Fruit fly (Drosophila melanogaster) whole organism, embryonic: ENCODE data around the gene Fcp3C.
A peak's percentile ranks its signal among the peaks of the same experiment; 100 is the strongest.

ENCODE experiments used
- Bdp1 ChIP-seq: fragments of 200-800 bp; sonication (Bioruptor generic); optimal IDR thresholded peaks from 3 replicates; lab custom pipeline; 2016; ENCODE audit warnings: missing biosample characterization, missing genetic modification characterization
- CG10267 ChIP-seq: fragments of 200-800 bp; sonication (Bioruptor generic); optimal IDR thresholded peaks from 2 replicates; lab custom pipeline; 2018; ENCODE audit warnings: missing biosample characterization, mild to moderate bottlenecking, missing genetic modification characterization, moderate library complexity
- CG10462 ChIP-seq: fragments of 200-800 bp; sonication (Bioruptor generic); optimal IDR thresholded peaks from 2 replicates; lab custom pipeline; 2016; ENCODE audit warnings: missing biosample characterization, missing genetic modification characterization
- CG11504 ChIP-seq: fragments of 200-800 bp; sonication (Bioruptor generic); optimal IDR thresholded peaks from 3 replicates; lab custom pipeline; 2019; ENCODE audit warnings: missing biosample characterization, mild to moderate bottlenecking, missing genetic modification characterization, moderate library complexity
- CG11696 ChIP-seq: fragments of 200-800 bp; sonication (Bioruptor generic); IDR thresholded peaks from 2 replicates; pipeline ENCODE4 v1.3.6; 2022; ENCODE audit warnings: missing biosample characterization, missing genetic modification characterization
- CG11723 ChIP-seq: fragments of 200-800 bp; sonication (Bioruptor generic); optimal IDR thresholded peaks from 2 replicates; lab custom pipeline; 2017; ENCODE audit warnings: missing biosample characterization, mild to moderate bottlenecking, missing genetic modification characterization
- CG12219 ChIP-seq: fragments of 200-800 bp; sonication (Bioruptor generic); optimal IDR thresholded peaks from 3 replicates; lab custom pipeline; 2018; ENCODE audit warnings: missing biosample characterization, mild to moderate bottlenecking, missing genetic modification characterization
- CG15601 ChIP-seq: fragments of 200-800 bp; sonication (Bioruptor generic); optimal IDR thresholded peaks from 3 replicates; lab custom pipeline; 2019; ENCODE audit warnings: missing biosample characterization, mild to moderate bottlenecking, missing genetic modification characterization, moderate library complexity
- CG16779 ChIP-seq: fragments of 200-800 bp; sonication (Bioruptor generic); IDR thresholded peaks from 2 replicates; pipeline ENCODE4 v1.3.6; 2022; ENCODE audit warnings: missing biosample characterization, missing genetic modification characterization
- CG3163 ChIP-seq: fragments of 200-800 bp; sonication (Bioruptor generic); optimal IDR thresholded peaks from 3 replicates; lab custom pipeline; 2016; ENCODE audit warnings: missing biosample characterization, missing genetic modification characterization
- CG32772 ChIP-seq: fragments of 200-800 bp; sonication (Bioruptor generic); IDR thresholded peaks from 2 replicates; pipeline ENCODE4 v1.3.6; 2022; ENCODE audit warnings: missing biosample characterization, missing genetic modification characterization
- CG33213 ChIP-seq: fragments of 200-800 bp; sonication (Bioruptor generic); optimal IDR thresholded peaks from 3 replicates; lab custom pipeline; 2016; ENCODE audit warnings: missing biosample characterization, missing genetic modification characterization
- CG42726 ChIP-seq: fragments of 200-800 bp; sonication (Bioruptor generic); IDR thresholded peaks from 2 replicates; pipeline ENCODE4 v1.3.6; 2022; ENCODE audit warnings: missing biosample characterization, missing genetic modification characterization; ENCODE audit not compliant: partially characterized antibody
- CG4854 ChIP-seq: fragments of 200-800 bp; sonication (Bioruptor generic); optimal IDR thresholded peaks from 2 replicates; lab custom pipeline; 2016; ENCODE audit warnings: missing biosample characterization, missing genetic modification characterization, inconsistent platforms
- CG6683 ChIP-seq: fragments of 200-800 bp; sonication (Bioruptor generic); optimal IDR thresholded peaks from 2 replicates; lab custom pipeline; 2017; ENCODE audit warnings: missing biosample characterization, mild to moderate bottlenecking, missing genetic modification characterization, missing genetic modification reagents
- CG6791 ChIP-seq: fragments of 200-800 bp; sonication (Bioruptor generic); IDR thresholded peaks from 3 replicates; pipeline ENCODE4 v1.3.6; 2022; ENCODE audit warnings: missing biosample characterization, missing genetic modification characterization; ENCODE audit not compliant: partially characterized antibody
- CG8089 ChIP-seq: fragments of 200-800 bp; sonication (Bioruptor generic); optimal IDR thresholded peaks from 3 replicates; lab custom pipeline; 2016; ENCODE audit warnings: missing biosample characterization, missing genetic modification characterization
- CG8944 ChIP-seq: fragments of 200-800 bp; sonication (Bioruptor generic); optimal IDR thresholded peaks from 3 replicates; lab custom pipeline; 2016; ENCODE audit warnings: missing biosample characterization, missing genetic modification characterization
- D ChIP-seq, 2 experiments: fragments of 200-800 bp in 1 of 2; fragments of >200 bp in 1 of 2; sonication (Bioruptor generic) in 1 of 2; optimal IDR thresholded peaks; 2 replicates in 1 of 2; 3 replicates in 1 of 2; lab custom pipeline; 2017; ENCODE audit warnings: mild to moderate bottlenecking in 1 of 2, missing biosample characterization in 1 of 2, missing genetic modification characterization in 1 of 2, missing genetic modification reagents in 1 of 2
- D19B ChIP-seq: fragments of 200-800 bp; sonication (Bioruptor generic); optimal IDR thresholded peaks from 2 replicates; lab custom pipeline; 2017; ENCODE audit warnings: missing biosample characterization, mild to moderate bottlenecking, missing genetic modification characterization
- Fer2 ChIP-seq: fragments of 200-800 bp; sonication (Bioruptor generic); optimal IDR thresholded peaks from 2 replicates; lab custom pipeline; 2018; ENCODE audit warnings: missing biosample characterization, mild to moderate bottlenecking, missing genetic modification characterization, moderate library complexity
- GATAe ChIP-seq: fragments of 200-800 bp; sonication (Bioruptor generic); conservative IDR thresholded peaks from 2 replicates; pipeline ENCODE4 v1.3.6; 2022; ENCODE audit warnings: missing biosample characterization, missing genetic modification characterization
- Gug ChIP-seq: fragments of 200-800 bp; sonication (Bioruptor generic); IDR thresholded peaks from 4 replicates; pipeline ENCODE4 v1.3.6; 2022; ENCODE audit warnings: missing biosample characterization, missing genetic modification characterization
- H15 ChIP-seq: fragments of 200-800 bp; sonication (Bioruptor generic); IDR thresholded peaks from 3 replicates; pipeline ENCODE4 v1.3.6; 2022; ENCODE audit warnings: missing biosample characterization, missing genetic modification characterization
- Hand ChIP-seq: fragments of 200-800 bp; sonication (Bioruptor generic); optimal IDR thresholded peaks from 2 replicates; lab custom pipeline; 2017; ENCODE audit warnings: mild to moderate bottlenecking, missing biosample characterization, missing genetic modification reagents, missing genetic modification characterization
- HmgD ChIP-seq: fragments of 200-800 bp; sonication (Bioruptor generic); optimal IDR thresholded peaks from 3 replicates; lab custom pipeline; 2016; ENCODE audit warnings: missing biosample characterization, missing genetic modification characterization
- Lim3 ChIP-seq: fragments of 200-800 bp; sonication (Bioruptor generic); IDR thresholded peaks from 2 replicates; pipeline ENCODE4 v1.3.6; 2022; ENCODE audit warnings: missing biosample characterization, missing genetic modification characterization
- Med ChIP-seq: fragments of 200-800 bp; sonication (Bioruptor generic); peaks from one replicate; lab custom pipeline; 2016; ENCODE audit warnings: missing biosample characterization, missing genetic modification characterization, mild to moderate bottlenecking, inconsistent platforms, moderate library complexity
- NfI ChIP-seq: fragments of 200-800 bp; sonication (Bioruptor generic); optimal IDR thresholded peaks from 3 replicates; lab custom pipeline; 2018; ENCODE audit warnings: missing biosample characterization, mild to moderate bottlenecking, missing genetic modification characterization, moderate library complexity
- Ptx1 ChIP-seq: fragments of 200-800 bp; sonication (Bioruptor generic); IDR thresholded peaks from 2 replicates; pipeline ENCODE4 v1.3.6; 2022; ENCODE audit warnings: missing biosample characterization, missing genetic modification characterization
- Rx ChIP-seq: fragments of 200-800 bp; sonication (Bioruptor generic); IDR thresholded peaks from 2 replicates; pipeline ENCODE4 v1.3.6; 2022; ENCODE audit warnings: missing biosample characterization, missing genetic modification characterization
- Sox102F ChIP-seq: fragments of 200-800 bp; sonication (Bioruptor generic); optimal IDR thresholded peaks from 2 replicates; lab custom pipeline; 2018; ENCODE audit warnings: missing biosample characterization, mild to moderate bottlenecking, missing genetic modification characterization, moderate library complexity
- bbx ChIP-seq: fragments of 200-800 bp; sonication (Bioruptor generic); IDR thresholded peaks from 2 replicates; pipeline ENCODE4 v1.3.6; 2022; ENCODE audit warnings: missing biosample characterization, missing genetic modification characterization; ENCODE audit not compliant: partially characterized antibody
- chif ChIP-seq, 2 experiments: fragments of 200-800 bp; sonication (Bioruptor generic); optimal IDR thresholded peaks; 3 replicates each; lab custom pipeline; 2016; ENCODE audit warnings: missing biosample characterization in 2 of 2, missing genetic modification characterization in 2 of 2
- croc ChIP-seq: fragments of 200-800 bp; sonication (Bioruptor generic); conservative IDR thresholded peaks from 3 replicates; pipeline ENCODE4 v1.3.6; 2022; ENCODE audit warnings: missing biosample characterization, missing genetic modification characterization
- en ChIP-seq: fragments of 200-800 bp; sonication (Bioruptor generic); optimal IDR thresholded peaks from 2 replicates; lab custom pipeline; 2016; ENCODE audit warnings: missing biosample characterization, missing genetic modification characterization
- gro ChIP-seq: fragments of 200-800 bp; sonication (Bioruptor generic); optimal IDR thresholded peaks from 2 replicates; lab custom pipeline; 2016; ENCODE audit warnings: missing biosample characterization, missing genetic modification characterization
- gsb-n ChIP-seq: fragments of 200-800 bp; sonication (Bioruptor generic); optimal IDR thresholded peaks from 3 replicates; lab custom pipeline; 2018; ENCODE audit warnings: missing biosample characterization, mild to moderate bottlenecking, missing genetic modification characterization
- gt ChIP-seq: fragments of 200-800 bp; sonication (Bioruptor generic); IDR thresholded peaks from 2 replicates; pipeline ENCODE4 v1.3.6; 2022; ENCODE audit warnings: missing biosample characterization, missing genetic modification characterization
- her ChIP-seq: fragments of 200-800 bp; sonication (Bioruptor generic); optimal IDR thresholded peaks from 2 replicates; lab custom pipeline; 2016; ENCODE audit warnings: missing biosample characterization, missing genetic modification characterization
- jigr1 ChIP-seq: fragments of 200-800 bp; sonication (Bioruptor generic); IDR thresholded peaks from 3 replicates; pipeline ENCODE4 v1.3.6; 2022; ENCODE audit warnings: missing biosample characterization, missing genetic modification characterization
- kah ChIP-seq: fragments of 200-800 bp; sonication (Bioruptor generic); optimal IDR thresholded peaks from 2 replicates; lab custom pipeline; 2018; ENCODE audit warnings: missing biosample characterization, mild to moderate bottlenecking, missing genetic modification characterization
- nom ChIP-seq: fragments of 200-800 bp; sonication (Bioruptor generic); optimal IDR thresholded peaks from 2 replicates; lab custom pipeline; 2017; ENCODE audit warnings: missing biosample characterization, missing genetic modification characterization, mild to moderate bottlenecking, moderate library complexity, missing genetic modification reagents
- org-1 ChIP-seq: fragments of 200-800 bp; sonication (Bioruptor generic); optimal IDR thresholded peaks from 2 replicates; lab custom pipeline; 2017; ENCODE audit warnings: missing biosample characterization, missing genetic modification characterization
- pfk ChIP-seq: fragments of 200-800 bp; sonication (Bioruptor generic); optimal IDR thresholded peaks from 2 replicates; lab custom pipeline; 2018; ENCODE audit warnings: missing biosample characterization, mild to moderate bottlenecking, missing genetic modification characterization, moderate library complexity
- phol ChIP-seq: fragments of 200-800 bp; sonication (Bioruptor generic); optimal IDR thresholded peaks from 3 replicates; lab custom pipeline; 2018; ENCODE audit warnings: missing biosample characterization, mild to moderate bottlenecking, missing genetic modification characterization, moderate library complexity
- sens ChIP-seq: fragments of 200-800 bp; sonication (Bioruptor generic); peaks from one replicate; lab custom pipeline; 2016; ENCODE audit warnings: missing biosample characterization, missing genetic modification characterization
- ssp ChIP-seq: fragments of 200-800 bp; sonication (Bioruptor generic); IDR thresholded peaks from 2 replicates; pipeline ENCODE4 v1.3.6; 2022; ENCODE audit warnings: missing biosample characterization, missing genetic modification characterization
- zf30C ChIP-seq: fragments of 200-800 bp; sonication (Bioruptor generic); optimal IDR thresholded peaks from 3 replicates; lab custom pipeline; 2018; ENCODE audit warnings: missing biosample characterization, mild to moderate bottlenecking, missing genetic modification characterization

Fcp3C gene

DNA sequence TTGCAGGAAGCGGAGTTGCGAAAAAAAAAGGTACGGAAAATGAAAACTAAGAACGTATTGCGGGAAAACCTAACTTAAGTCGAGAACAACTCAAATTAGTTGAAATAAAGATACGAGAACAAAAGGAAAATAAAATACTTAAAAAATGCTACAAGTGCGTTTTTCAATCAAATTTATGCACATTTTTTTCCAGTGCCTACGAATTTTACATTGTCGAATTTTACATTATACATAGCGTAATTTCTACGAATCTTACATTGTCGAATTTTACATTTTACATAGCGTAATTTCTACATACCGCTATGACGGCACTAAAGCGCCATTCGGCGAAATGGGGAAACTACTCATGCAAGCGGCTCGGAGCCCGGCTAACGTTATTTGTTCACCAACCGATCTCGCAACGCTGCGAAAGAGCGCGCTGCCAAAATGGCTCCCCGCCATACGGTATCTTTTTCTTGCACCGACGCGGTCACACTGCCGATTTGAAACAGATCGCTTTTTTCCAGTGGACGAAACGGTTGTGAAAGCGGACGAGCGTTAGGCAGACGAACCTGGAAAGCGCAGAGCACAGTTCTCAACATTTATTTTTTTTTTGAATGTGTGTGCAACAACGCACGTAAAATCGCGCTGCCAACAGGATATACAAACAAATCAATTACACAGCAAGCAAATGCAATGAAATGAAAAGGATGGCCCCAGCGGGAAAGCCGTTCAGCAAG is 39.7 kb downstream of the Fcp3C start, which contains the start of gene N (continued):
- peak in 1 of 2 experiments; percentile 35 for TF ChIP-seq chif (GFP tag; optimal IDR thresholded peaks at IDR 0.05; lab: Kevin White, UChicago)
- TF ChIP-seq kah, result no peak
- TF ChIP-seq CG32772, result peak; percentile 41; the same call in 1 of the 2 replicates
- TF ChIP-seq Rx (GFP tag; lab: Robert Waterston, UW), result peak; percentile 53
- TF ChIP-seq sens (GFP tag; lab: Kevin White, UChicago), result peak; percentile 88
- peak; percentile 61 for TF ChIP-seq HmgD (GFP tag; lab: Kevin White, UChicago)
- TF ChIP-seq gt (GFP tag; lab: Robert Waterston, UW), result no peak
- TF ChIP-seq CG6791 (GFP tag; lab: Robert Waterston, UW), result peak; percentile 73; the same call in 2 of the 3 replicates
- TF ChIP-seq Med (GFP tag; lab: Kevin White, UChicago), result peak; percentile 92
- TF ChIP-seq GATAe (GFP tag; lab: Robert Waterston, UW), result no peak
- peak; percentile 54 for TF ChIP-seq her (GFP tag; lab: Kevin White, UChicago)
- peak; percentile 48 for TF ChIP-seq gro (GFP tag; lab: Kevin White, UChicago)
- TF ChIP-seq bbx (GFP tag; lab: Robert Waterston, UW), result peak; percentile 58; the same call in 1 of the 2 replicates
- TF ChIP-seq gsb-n (tag; lab: Kevin White, UChicago), result peak; percentile 15
- no peak for TF ChIP-seq jigr1 (GFP tag; lab: Robert Waterston, UW)
- TF ChIP-seq CG11504 (tag; lab: Kevin White, UChicago), result peak; percentile 53
- TF ChIP-seq phol, result peak; percentile 97
- no peak for TF ChIP-seq pfk (GFP tag; lab: Kevin White, UChicago)
- peak; percentile 63 for TF ChIP-seq CG10267
- TF ChIP-seq nom (GFP tag; lab: Kevin White, UChicago), result peak; percentile 46
- no peak for TF ChIP-seq croc
- TF ChIP-seq CG4854 (GFP tag; lab: Kevin White, UChicago), result no peak
- peak; percentile 93 for TF ChIP-seq CG33213 (GFP tag; lab: Kevin White, UChicago)
- TF ChIP-seq Sox102F (GFP tag; lab: Kevin White, UChicago), result peak; percentile 47
- TF ChIP-seq org-1 (GFP tag; lab: Kevin White, UChicago), result peak; percentile 25
- no peak for TF ChIP-seq Lim3 (GFP tag; lab: Robert Waterston, UW)
- no peak for TF ChIP-seq D19B
- TF ChIP-seq Bdp1 (GFP tag; lab: Kevin White, UChicago), result no peak
- peak; percentile 93 for TF ChIP-seq zf30C (GFP tag; lab: Kevin White, UChicago)
- peak; percentile 32 for TF ChIP-seq CG8944 (GFP tag; lab: Kevin White, UChicago)
- TF ChIP-seq CG8089 (GFP tag; lab: Kevin White, UChicago), result no peak
- TF ChIP-seq CG11723 (GFP tag; lab: Kevin White, UChicago), result no peak
- TF ChIP-seq CG15601 (tag; lab: Kevin White, UChicago), result peak; percentile 33
- 0 out of 2 replicates have a peak, but pooled peaks have one; percentile 29 for TF ChIP-seq CG11696 (GFP tag; lab: Robert Waterston, UW)
- peak; percentile 16 for TF ChIP-seq en (GFP tag; lab: Kevin White, UChicago)
- no peak for TF ChIP-seq CG12219
- TF ChIP-seq NfI (GFP tag; lab: Kevin White, UChicago), result peak; percentile 23
- peak; percentile 37; the same call in 1 of the 2 replicates for TF ChIP-seq ssp
- TF ChIP-seq Ptx1 (GFP tag; lab: Robert Waterston, UW), result peak; percentile 62
- TF ChIP-seq H15, result no peak
- no peak for TF ChIP-seq CG6683 (GFP tag; lab: Kevin White, UChicago)
- peak; percentile 25 for TF ChIP-seq D (optimal IDR thresholded peaks at IDR 0.05; lab: Kevin White, UChicago)
- TF ChIP-seq D (GFP tag; optimal IDR thresholded peaks at IDR 0.05; lab: Kevin White, UChicago), result peak; percentile 3
- TF ChIP-seq CG10462 (GFP tag; lab: Kevin White, UChicago), result peak; percentile 22
- no peak for TF ChIP-seq Gug (GFP tag; lab: Robert Waterston, UW)
- peak; percentile 47 for TF ChIP-seq CG3163
- peak; percentile 77 for TF ChIP-seq CG42726 (GFP tag; lab: Robert Waterston, UW)
- no peak for TF ChIP-seq Fer2
- no peak for TF ChIP-seq CG16779
- no peak for TF ChIP-seq Hand (GFP tag; lab: Kevin White, UChicago)
